Fruit fly (Drosophila melanogaster): ENCODE data around the gene CG33494.

The CG33494 gene

dm6 chr3R:25531905-25532387 is 37.0 kb upstream of the CG33494 start (continued):
- TF ChIP-seq C15 (GFP tag; IDR thresholded peaks at IDR 0.05) (no peak), amos (GFP tag; IDR thresholded peaks at IDR 0.05; ENCODE audit: partially characterized antibody) (no peak), bigmax (GFP tag; optimal IDR thresholded peaks at IDR 0.05) (no peak), p53 (GFP tag; optimal IDR thresholded peaks at IDR 0.05) (no peak), Side (GFP tag; optimal IDR thresholded peaks at IDR 0.05) (no peak), CG9437 (GFP tag; optimal IDR thresholded peaks at IDR 0.05) (no peak), sc (optimal IDR thresholded peaks at IDR 0.05) (no peak), sc (GFP tag; optimal IDR thresholded peaks at IDR 0.05) (no peak), CG7839 (tag; optimal IDR thresholded peaks at IDR 0.05) (peak; percentile 55), Hey (tag; optimal IDR thresholded peaks at IDR 0.05) (no peak), nerfin-2 (GFP tag; IDR thresholded peaks at IDR 0.05; ENCODE audit: partially characterized antibody) (no peak), CG9797 (GFP tag; optimal IDR thresholded peaks at IDR 0.05) (no peak), CG5180 (GFP tag; optimal IDR thresholded peaks at IDR 0.05) (no peak), lbe (GFP tag; optimal IDR thresholded peaks at IDR 0.05) (no peak), CG11695 (GFP tag; IDR thresholded peaks at IDR 0.05) (0 out of 3 replicates have a peak, but pooled peaks have one; percentile 32), B-H1 (GFP tag; IDR thresholded peaks at IDR 0.05) (no peak), z (GFP tag; IDR thresholded peaks at IDR 0.05) (no peak), dati (GFP tag; IDR thresholded peaks at IDR 0.05) (no peak), Bteb2 (GFP tag; optimal IDR thresholded peaks at IDR 0.05) (no peak), Pdp1 (GFP tag; optimal IDR thresholded peaks at IDR 0.05) (peak in 1 of 2 experiments; percentile 32), grn (GFP tag; optimal IDR thresholded peaks at IDR 0.05) (peak; percentile 35), BtbVII (GFP tag; optimal IDR thresholded peaks at IDR 0.05) (no peak), ci (GFP tag; IDR thresholded peaks at IDR 0.05) (peak; percentile 73), Opbp (GFP tag; IDR thresholded peaks at IDR 0.05; ENCODE audit: partially characterized antibody) (no peak), pan (optimal IDR thresholded peaks at IDR 0.05) (no peak), pan (GFP tag; optimal IDR thresholded peaks at IDR 0.05 in 1 of 2, IDR thresholded peaks at IDR 0.05 in 1 of 2) (peak in 1 of 2 experiments; percentile 71), NC2α (GFP tag; optimal IDR thresholded peaks at IDR 0.05) (no peak), twi (tag; optimal IDR thresholded peaks at IDR 0.05) (no peak), CG13296 (GFP tag; optimal IDR thresholded peaks at IDR 0.05) (no peak), dan (GFP tag; IDR thresholded peaks at IDR 0.05) (no peak), sisA (GFP tag; IDR thresholded peaks at IDR 0.05) (no peak; the same call in 1 of the 2 replicates), slp2 (GFP tag; optimal IDR thresholded peaks at IDR 0.05) (no peak), Bgb (GFP tag; IDR thresholded peaks at IDR 0.05; ENCODE audit: partially characterized antibody) (no peak), Camta (GFP tag; optimal IDR thresholded peaks at IDR 0.05) (no peak), rib (GFP tag; IDR thresholded peaks at IDR 0.05) (no peak), CG16779 (GFP tag; IDR thresholded peaks at IDR 0.05) (no peak), CG10654 (GFP tag; optimal IDR thresholded peaks at IDR 0.05) (no peak), CG7786 (GFP tag; optimal IDR thresholded peaks at IDR 0.05) (no peak), CG3726 (GFP tag; IDR thresholded peaks at IDR 0.05) (peak; percentile 58; the same call in 1 of the 3 replicates), Oaz (GFP tag; IDR thresholded peaks at IDR 0.05) (no peak), CG15696 (tag; optimal IDR thresholded peaks at IDR 0.05) (no peak), CG1602 (GFP tag; optimal IDR thresholded peaks at IDR 0.05) (no peak), CG1832 (GFP tag; optimal IDR thresholded peaks at IDR 0.05) (no peak), Hmx (GFP tag; optimal IDR thresholded peaks at IDR 0.05) (no peak), PHDP (tag; optimal IDR thresholded peaks at IDR 0.05) (peak; percentile 0), Dbx (GFP tag; IDR thresholded peaks at IDR 0.05) (no peak), CG4707 (GFP tag; optimal IDR thresholded peaks at IDR 0.05) (no peak), Kr (GFP tag; optimal IDR thresholded peaks at IDR 0.05) (no peak), CG2116 (GFP tag; optimal IDR thresholded peaks at IDR 0.05) (no peak), gcm (GFP tag; optimal IDR thresholded peaks at IDR 0.05) (no peak), Drgx (GFP tag; IDR thresholded peaks at IDR 0.05) (peak; percentile 94), Sox102F (GFP tag; optimal IDR thresholded peaks at IDR 0.05) (peak; percentile 47)
